Worm (Caenorhabditis elegans) whole organism, L4 larva: ENCODE results near the gene snt-6.

ENCODE experiments used
- D1046.2 ChIP-seq: fragments of 200-800 bp; sonication (Bioruptor generic); IDR thresholded peaks from 2 replicates; pipeline ENCODE4 v1.3.6; 2022; ENCODE audit warnings: missing genetic modification characterization, missing compliant biosample characterization
- F26F4.8 ChIP-seq: fragments of 200-800 bp; sonication (Bioruptor generic); conservative IDR thresholded peaks from 2 replicates; pipeline ENCODE4 v1.3.6; 2022; ENCODE audit warnings: missing genetic modification characterization, missing compliant biosample characterization
- F44E2.7 ChIP-seq: fragments of 200-800 bp; sonication (Bioruptor generic); IDR thresholded peaks from 2 replicates; pipeline ENCODE4 v2.1.2; 2022; ENCODE audit warnings: missing genetic modification characterization, missing compliant biosample characterization
- T20F7.1 ChIP-seq: fragments of 200-800 bp; sonication (Bioruptor generic); optimal IDR thresholded peaks from 2 replicates; lab custom pipeline; 2018; ENCODE audit warnings: mild to moderate bottlenecking, missing genetic modification characterization, missing compliant biosample characterization
- T26A8.4 ChIP-seq: fragments of 200-800 bp; sonication (Bioruptor generic); IDR thresholded peaks from 2 replicates; pipeline ENCODE4 v1.3.6; 2022; ENCODE audit warnings: missing genetic modification characterization, missing compliant biosample characterization
- Y105C5A.15 ChIP-seq: fragments of 200-800 bp; sonication (Bioruptor generic); IDR thresholded peaks from 2 replicates; pipeline ENCODE4 v1.3.6; 2022; ENCODE audit warnings: missing genetic modification characterization, missing compliant biosample characterization
- Y48G9A.11 ChIP-seq: fragments of 200-800 bp; sonication (Bioruptor generic); IDR thresholded peaks from 2 replicates; pipeline ENCODE4 v1.3.6; 2022; ENCODE audit warnings: missing genetic modification reagents, missing genetic modification characterization, missing compliant biosample characterization
- Y75B8A.6 ChIP-seq: fragments of 200-800 bp; sonication (Bioruptor generic); IDR thresholded peaks from 2 replicates; pipeline ENCODE4 v1.3.6; 2022; ENCODE audit warnings: missing genetic modification reagents, missing genetic modification characterization, missing compliant biosample characterization
- aha-1 ChIP-seq: fragments of 150-350 bp; peaks from one replicate; lab custom pipeline; 2014; ENCODE audit warnings: missing biosample characterization, missing genetic modification characterization
- arid-1 ChIP-seq: fragments of 200-800 bp; sonication (Bioruptor generic); conservative IDR thresholded peaks from 2 replicates; pipeline ENCODE4 v1.3.6; 2022; ENCODE audit warnings: missing genetic modification reagents, missing genetic modification characterization, missing compliant biosample characterization
- ceh-44 ChIP-seq: fragments of 200-800 bp; sonication (Bioruptor generic); IDR thresholded peaks from 2 replicates; pipeline ENCODE4 v1.3.6; 2022; ENCODE audit warnings: missing genetic modification reagents, missing genetic modification characterization, missing compliant biosample characterization
- daf-19 ChIP-seq: fragments of 200-800 bp; sonication (Bioruptor generic); conservative IDR thresholded peaks from 2 replicates; pipeline ENCODE4 v1.3.6; 2022; ENCODE audit warnings: missing genetic modification characterization, missing compliant biosample characterization
- dmd-6 ChIP-seq: fragments of 200-800 bp; sonication (Bioruptor generic); IDR thresholded peaks from 2 replicates; pipeline ENCODE4 v1.3.6; 2022; ENCODE audit warnings: missing genetic modification reagents, missing genetic modification characterization, missing compliant biosample characterization
- dmd-8 ChIP-seq: fragments of 200-800 bp; sonication (Bioruptor generic); IDR thresholded peaks from 2 replicates; pipeline ENCODE4 v1.3.6; 2022; ENCODE audit warnings: missing genetic modification characterization, missing compliant biosample characterization
- egl-43 ChIP-seq: fragments of 200-800 bp; sonication (Bioruptor generic); IDR thresholded peaks from 2 replicates; pipeline ENCODE4 v1.3.6; 2022; ENCODE audit warnings: missing genetic modification reagents, missing genetic modification characterization, missing compliant biosample characterization
- fos-1 ChIP-seq: fragments of 150-350 bp; optimal IDR thresholded peaks from 2 replicates; lab custom pipeline; 2014; ENCODE audit warnings: missing biosample characterization, missing genetic modification characterization
- hlh-11 ChIP-seq: fragments of 200-800 bp; sonication (Bioruptor generic); optimal IDR thresholded peaks from 2 replicates; lab custom pipeline; 2018; ENCODE audit warnings: mild to moderate bottlenecking, missing genetic modification characterization, missing compliant biosample characterization
- hlh-30 ChIP-seq: sonication (generic microtip); optimal IDR thresholded peaks from 2 replicates; lab custom pipeline; 2017; ENCODE audit warnings: antibody characterized with exemption, mild to moderate bottlenecking, missing genetic modification characterization, missing compliant biosample characterization; ENCODE audit not compliant: insufficient read depth
- hmg-1.1 ChIP-seq: fragments of 200-800 bp; sonication (Bioruptor generic); IDR thresholded peaks from 2 replicates; pipeline ENCODE4 v1.3.6; 2022; ENCODE audit warnings: missing genetic modification reagents, missing genetic modification characterization, missing compliant biosample characterization
- jun-1 ChIP-seq: fragments of 150-350 bp; optimal IDR thresholded peaks from 2 replicates; lab custom pipeline; 2014; ENCODE audit warnings: missing biosample characterization, missing genetic modification reagents, missing genetic modification characterization
- lim-7 ChIP-seq: fragments of 200-800 bp; sonication (Bioruptor generic); IDR thresholded peaks from 2 replicates; pipeline ENCODE4 v1.3.6; 2022; ENCODE audit warnings: missing genetic modification characterization, missing compliant biosample characterization
- lin-38 ChIP-seq: fragments of 200-800 bp; sonication (Bioruptor generic); IDR thresholded peaks from 2 replicates; pipeline ENCODE4 v1.3.6; 2022; ENCODE audit warnings: missing genetic modification reagents, missing genetic modification characterization, missing compliant biosample characterization
- lir-3 ChIP-seq: sonication (generic microtip); optimal IDR thresholded peaks from 2 replicates; lab custom pipeline; 2016; ENCODE audit warnings: mild to moderate bottlenecking, missing genetic modification characterization, missing compliant biosample characterization
- madf-5 ChIP-seq, 2 experiments: fragments of 200-800 bp; sonication (Bioruptor generic); IDR thresholded peaks; 2 replicates each; pipeline ENCODE4 v1.3.6; 2022; ENCODE audit warnings: missing compliant biosample characterization in 2 of 2, missing genetic modification characterization in 2 of 2
- madf-9 ChIP-seq: fragments of 200-800 bp; sonication (Bioruptor generic); conservative IDR thresholded peaks from 2 replicates; pipeline ENCODE4 v1.3.6; 2022; ENCODE audit warnings: missing genetic modification reagents, missing genetic modification characterization, missing compliant biosample characterization
- mdt-29 ChIP-seq: fragments of 200-800 bp; sonication (Bioruptor generic); IDR thresholded peaks from 2 replicates; pipeline ENCODE4 v1.3.6; 2022; ENCODE audit warnings: missing genetic modification reagents, missing genetic modification characterization, missing compliant biosample characterization
- mxl-2 ChIP-seq: fragments of 200-800 bp; sonication (Bioruptor generic); conservative IDR thresholded peaks from 2 replicates; pipeline ENCODE4 v1.3.6; 2022; ENCODE audit warnings: missing genetic modification reagents, missing genetic modification characterization, missing compliant biosample characterization
- nhr-237 ChIP-seq: sonication (generic microtip); optimal IDR thresholded peaks from 2 replicates; lab custom pipeline; 2017; ENCODE audit warnings: missing biosample characterization, missing genetic modification characterization
- nhr-41 ChIP-seq: fragments of 200-800 bp; sonication (Bioruptor generic); IDR thresholded peaks from 2 replicates; pipeline ENCODE4 v1.3.6; 2022; ENCODE audit warnings: missing genetic modification reagents, missing genetic modification characterization, missing compliant biosample characterization
- nhr-42 ChIP-seq: fragments of 200-800 bp; sonication (Bioruptor generic); IDR thresholded peaks from 2 replicates; pipeline ENCODE4 v1.3.6; 2022; ENCODE audit warnings: missing genetic modification characterization, missing compliant biosample characterization
- nhr-76 ChIP-seq: fragments of 150-350 bp; optimal IDR thresholded peaks from 2 replicates; lab custom pipeline; 2014; ENCODE audit warnings: missing biosample characterization, missing genetic modification characterization
- nhr-77 ChIP-seq: fragments of 150-350 bp; optimal IDR thresholded peaks from 2 replicates; lab custom pipeline; 2014; ENCODE audit warnings: missing biosample characterization, missing genetic modification characterization
- saeg-2 ChIP-seq: fragments of 200-800 bp; sonication (Bioruptor generic); IDR thresholded peaks from 2 replicates; pipeline ENCODE4 v1.3.6; 2022; ENCODE audit warnings: missing genetic modification reagents, missing genetic modification characterization, missing compliant biosample characterization
- set-16 ChIP-seq: fragments of 200-800 bp; sonication (Bioruptor generic); IDR thresholded peaks from 2 replicates; pipeline ENCODE4 v1.3.6; 2022; ENCODE audit warnings: missing genetic modification reagents, missing genetic modification characterization, missing compliant biosample characterization
- snpc-1.2 ChIP-seq: fragments of 200-800 bp; sonication (Bioruptor generic); IDR thresholded peaks from 2 replicates; pipeline ENCODE4 v1.3.6; 2022; ENCODE audit warnings: missing genetic modification reagents, missing genetic modification characterization, missing compliant biosample characterization
- tra-1 ChIP-seq: fragments of 200-800 bp; sonication (Bioruptor generic); IDR thresholded peaks from 2 replicates; pipeline ENCODE4 v1.3.6; 2022; ENCODE audit warnings: missing genetic modification reagents, missing genetic modification characterization, missing compliant biosample characterization
- zfp-3 ChIP-seq: fragments of 200-800 bp; sonication (Bioruptor generic); conservative IDR thresholded peaks from 2 replicates; pipeline ENCODE4 v1.3.6; 2022; ENCODE audit warnings: missing genetic modification reagents, missing genetic modification characterization, missing compliant biosample characterization

Gene snt-6

ce11 chrII:701025-701370 lies 49.0 kb downstream of the snt-6 start, which contains the start of gene T02H6.11:
T02H6.11 (minus strand) TSS chrII:701125.
- no peak for TF ChIP-seq nhr-76 (tag; lab: Kevin White, UChicago)
- TF ChIP-seq lir-3: no peak
- TF ChIP-seq madf-9 (GFP tag; lab: Robert Waterston, UW): no peak
- TF ChIP-seq fos-1 (tag; lab: Kevin White, UChicago): no peak
- TF ChIP-seq nhr-237 (tag; lab: Kevin White, UChicago): no peak
- no peak for TF ChIP-seq lin-38 (GFP tag; lab: Robert Waterston, UW)
- TF ChIP-seq jun-1 (tag; lab: Kevin White, UChicago): no peak
- TF ChIP-seq hmg-1.1 (GFP tag; lab: Robert Waterston, UW): no peak
- no peak for TF ChIP-seq hlh-11
- TF ChIP-seq ceh-44 (GFP tag; lab: Robert Waterston, UW): no peak
- TF ChIP-seq nhr-77: no peak
- TF ChIP-seq hlh-30 (tag; lab: Kevin White, UChicago): no peak
- TF ChIP-seq daf-19 (GFP tag; lab: Robert Waterston, UW): no peak
- no peak for TF ChIP-seq nhr-41
- TF ChIP-seq aha-1 (tag; lab: Kevin White, UChicago): no peak
- TF ChIP-seq T20F7.1 (GFP tag; lab: Kevin White, UChicago): no peak

- TF ChIP-seq lim-7 (GFP tag; lab: Robert Waterston, UW) (peak; percentile 42; the same call in 1 of the 2 replicates), saeg-2 (GFP tag; lab: Robert Waterston, UW) (0 out of 2 replicates have a peak, but pooled peaks have one; percentile 33), dmd-8 (GFP tag; lab: Robert Waterston, UW) (peak; percentile 44; the same call in 1 of the 2 replicates), ceh-44 (GFP tag; lab: Robert Waterston, UW) (0 out of 2 replicates have a peak, but pooled peaks have one; percentile 13), D1046.2 (GFP tag; lab: Robert Waterston, UW) (0 out of 2 replicates have a peak, but pooled peaks have one; percentile 12), set-16 (GFP tag; lab: Robert Waterston, UW) (peak; percentile 73), egl-43 (GFP tag; lab: Robert Waterston, UW) (peak; percentile 59; the same call in 1 of the 2 replicates)
Observed at ce11 chrII:698453-698852, 51.6 kb downstream of the snt-6 start.

ce11 chrII:696776-697532 lies 53.1 kb downstream of the snt-6 start:
- TF ChIP-seq madf-9 (GFP tag; lab: Robert Waterston, UW) (peak; percentile 69), T26A8.4 (GFP tag; lab: Robert Waterston, UW) (peak; percentile 53; the same call in 1 of the 2 replicates), madf-5 (GFP tag; IDR thresholded peaks at IDR 0.05; lab: Robert Waterston, UW) (peak; percentile 81 to 89; a peak in 3 of 4 replicates), set-16 (GFP tag; lab: Robert Waterston, UW) (peak; percentile 91), zfp-3 (GFP tag; lab: Robert Waterston, UW) (0 out of 2 replicates have a peak, but pooled peaks have one; percentile 20), egl-43 (GFP tag; lab: Robert Waterston, UW) (peak; percentile 75), F26F4.8 (peak; percentile 85; the same call in 1 of the 2 replicates), dmd-6 (GFP tag; lab: Robert Waterston, UW) (peak; percentile 16; the same call in 1 of the 2 replicates), mxl-2 (GFP tag; lab: Robert Waterston, UW) (peak; percentile 50; the same call in 1 of the 2 replicates), arid-1 (GFP tag; lab: Robert Waterston, UW) (peak; percentile 54; the same call in 1 of the 2 replicates), dmd-8 (GFP tag; lab: Robert Waterston, UW) (peak; percentile 73; the same call in 1 of the 2 replicates), tra-1 (0 out of 2 replicates have a peak, but pooled peaks have one; percentile 7), Y75B8A.6 (GFP tag; lab: Robert Waterston, UW) (peak; percentile 59; the same call in 1 of the 2 replicates), nhr-42 (GFP tag; lab: Robert Waterston, UW) (peak; percentile 64; the same call in 1 of the 2 replicates), Y105C5A.15 (GFP tag; lab: Robert Waterston, UW) (peak; percentile 77; the same call in 1 of the 2 replicates), D1046.2 (GFP tag; lab: Robert Waterston, UW) (peak; percentile 77; the same call in 1 of the 2 replicates), ceh-44 (GFP tag; lab: Robert Waterston, UW) (peak; percentile 63; the same call in 1 of the 2 replicates), mdt-29 (GFP tag; lab: Robert Waterston, UW) (peak; percentile 55; the same call in 1 of the 2 replicates), F44E2.7 (GFP tag; lab: Robert Waterston, UW) (peak; percentile 83), Y48G9A.11 (GFP tag; lab: Robert Waterston, UW) (peak; percentile 17; the same call in 1 of the 2 replicates), lim-7 (GFP tag; lab: Robert Waterston, UW) (peak; percentile 87), snpc-1.2 (GFP tag; lab: Robert Waterston, UW) (0 out of 2 replicates have a peak, but pooled peaks have one; percentile 36)
